Worm (Caenorhabditis elegans) whole organism, young adult: ENCODE data around the gene eol-1.

Source experiments
- B0035.1 ChIP-seq: sonication (generic microtip); optimal IDR thresholded peaks from 2 replicates; lab custom pipeline; 2016; ENCODE audit warnings: missing genetic modification characterization, mild to moderate bottlenecking, missing compliant biosample characterization, missing genotype, missing genetic modification reagents
- B0261.1 ChIP-seq: sonication (generic microtip); optimal IDR thresholded peaks from 2 replicates; lab custom pipeline; 2016; ENCODE audit warnings: mild to moderate bottlenecking, missing genetic modification characterization, moderate library complexity, missing compliant biosample characterization
- C06A6.2 ChIP-seq: fragments of 200-800 bp; sonication (Bioruptor generic); conservative IDR thresholded peaks from 2 replicates; pipeline ENCODE4 v1.3.6; 2022; ENCODE audit warnings: missing genetic modification characterization, missing compliant biosample characterization
- C17E4.6 ChIP-seq: fragments of 200-800 bp; sonication (Bioruptor generic); IDR thresholded peaks from 2 replicates; pipeline ENCODE4 v1.3.6; 2022; ENCODE audit warnings: missing genetic modification reagents, missing genetic modification characterization, missing compliant biosample characterization
- D2030.7 ChIP-seq: fragments of 200-800 bp; sonication (Bioruptor generic); IDR thresholded peaks from 2 replicates; pipeline ENCODE4 v1.3.6; 2022; ENCODE audit warnings: missing genetic modification reagents, missing genetic modification characterization, missing compliant biosample characterization
- F10E7.11 ChIP-seq: sonication (generic microtip); optimal IDR thresholded peaks from 2 replicates; lab custom pipeline; 2017; ENCODE audit warnings: mild to moderate bottlenecking, missing genetic modification characterization, moderate library complexity, missing compliant biosample characterization
- F49E8.2 ChIP-seq: sonication (generic microtip); optimal IDR thresholded peaks from 3 replicates; lab custom pipeline; 2017; ENCODE audit warnings: missing genetic modification characterization, mild to moderate bottlenecking, missing compliant biosample characterization, antibody characterized with exemption, moderate library complexity; ENCODE audit not compliant: insufficient read depth
- F55B11.4 ChIP-seq: sonication (generic microtip); optimal IDR thresholded peaks from 2 replicates; lab custom pipeline; 2016; ENCODE audit warnings: missing compliant biosample characterization, missing genetic modification characterization, borderline replicate concordance; ENCODE audit not compliant: insufficient read depth
- K12H6.12 ChIP-seq: fragments of 200-800 bp; sonication (Bioruptor generic); optimal IDR thresholded peaks from 2 replicates; lab custom pipeline; 2018; ENCODE audit warnings: mild to moderate bottlenecking, missing genetic modification characterization, missing compliant biosample characterization
- Y53F4B.3 ChIP-seq: fragments of 200-800 bp; sonication (Bioruptor generic); IDR thresholded peaks from 2 replicates; pipeline ENCODE4 v1.3.6; 2022; ENCODE audit warnings: missing genetic modification reagents, missing genetic modification characterization, missing compliant biosample characterization
- Y56A3A.18 ChIP-seq: fragments of 200-800 bp; sonication (Bioruptor generic); IDR thresholded peaks from 2 replicates; pipeline ENCODE4 v1.3.6; 2022; ENCODE audit warnings: missing genetic modification reagents, missing genetic modification characterization, missing compliant biosample characterization
- atf-7 ChIP-seq: sonication (generic microtip); optimal IDR thresholded peaks from 2 replicates; lab custom pipeline; 2017; ENCODE audit warnings: mild to moderate bottlenecking, missing genetic modification characterization, missing compliant biosample characterization
- attf-5 ChIP-seq: fragments of 200-800 bp; sonication (Bioruptor generic); optimal IDR thresholded peaks from 2 replicates; lab custom pipeline; 2018; ENCODE audit warnings: mild to moderate bottlenecking, missing genetic modification characterization, missing compliant biosample characterization
- ceh-100 ChIP-seq: fragments of 200-800 bp; sonication (Bioruptor generic); IDR thresholded peaks from 2 replicates; pipeline ENCODE4 v1.3.6; 2022; ENCODE audit warnings: missing genetic modification reagents, missing genetic modification characterization, missing compliant biosample characterization
- ceh-40 ChIP-seq: fragments of 200-800 bp; sonication (Bioruptor generic); IDR thresholded peaks from 2 replicates; pipeline ENCODE4 v1.3.6; 2022; ENCODE audit warnings: missing genetic modification characterization, missing compliant biosample characterization
- ceh-91 ChIP-seq: fragments of 200-800 bp; sonication (Bioruptor generic); IDR thresholded peaks from 2 replicates; pipeline ENCODE4 v1.3.6; 2022; ENCODE audit warnings: missing genetic modification reagents, missing genetic modification characterization, missing compliant biosample characterization
- chd-7 ChIP-seq: sonication (generic microtip); optimal IDR thresholded peaks from 2 replicates; lab custom pipeline; 2016; ENCODE audit warnings: mild to moderate bottlenecking, missing genetic modification characterization, moderate library complexity, missing compliant biosample characterization
- dpff-1 ChIP-seq: sonication (generic microtip); optimal IDR thresholded peaks from 2 replicates; lab custom pipeline; 2017; ENCODE audit warnings: mild to moderate bottlenecking, missing genetic modification characterization, missing compliant biosample characterization
- ekl-4 ChIP-seq: fragments of 200-800 bp; sonication (Bioruptor generic); IDR thresholded peaks from 2 replicates; pipeline ENCODE4 v1.3.6; 2022; ENCODE audit warnings: missing genetic modification reagents, missing genetic modification characterization, missing compliant biosample characterization
- ets-4 ChIP-seq: fragments of 200-800 bp; sonication (Bioruptor generic); optimal IDR thresholded peaks from 2 replicates; lab custom pipeline; 2018; ENCODE audit warnings: mild to moderate bottlenecking, missing genetic modification characterization, missing compliant biosample characterization
- him-1 ChIP-seq: sonication (generic microtip); optimal IDR thresholded peaks from 2 replicates; lab custom pipeline; 2016; ENCODE audit warnings: missing genotype, missing genetic modification reagents, missing genetic modification characterization, missing compliant biosample characterization
- hlh-12 ChIP-seq: sonication (generic microtip); optimal IDR thresholded peaks from 2 replicates; lab custom pipeline; 2016; ENCODE audit warnings: missing genetic modification characterization, missing compliant biosample characterization
- let-607 ChIP-seq, 2 experiments: fragments of 200-800 bp in 1 of 2; sonication (Bioruptor generic) in 1 of 2; sonication (generic microtip) in 1 of 2; optimal IDR thresholded peaks; 2 replicates each; lab custom pipeline; 2016 to 2018; ENCODE audit warnings: mild to moderate bottlenecking in 2 of 2, missing compliant biosample characterization in 2 of 2, missing genetic modification characterization in 2 of 2, moderate library complexity in 2 of 2, missing genotype in 1 of 2
- lin-40 ChIP-seq: sonication (generic microtip); optimal IDR thresholded peaks from 2 replicates; lab custom pipeline; 2016; ENCODE audit warnings: missing genetic modification characterization, mild to moderate bottlenecking, missing compliant biosample characterization, missing genotype, missing genetic modification reagents
- lir-1 ChIP-seq: fragments of 200-800 bp; sonication (Bioruptor generic); conservative IDR thresholded peaks from 2 replicates; pipeline ENCODE4 v1.3.6; 2022; ENCODE audit warnings: missing genetic modification reagents, missing genetic modification characterization, missing compliant biosample characterization
- lsl-1 ChIP-seq: fragments of 200-800 bp; sonication (Bioruptor generic); optimal IDR thresholded peaks from 2 replicates; lab custom pipeline; 2018; ENCODE audit warnings: mild to moderate bottlenecking, missing genetic modification characterization, moderate library complexity, missing compliant biosample characterization
- madf-10 ChIP-seq: sonication (generic microtip); optimal IDR thresholded peaks from 2 replicates; lab custom pipeline; 2016; ENCODE audit warnings: mild to moderate bottlenecking, missing genetic modification characterization, missing compliant biosample characterization
- madf-3 ChIP-seq: fragments of 200-800 bp; sonication (Bioruptor generic); IDR thresholded peaks from 2 replicates; pipeline ENCODE4 v1.3.6; 2022; ENCODE audit warnings: missing genetic modification reagents, missing genetic modification characterization, missing compliant biosample characterization
- mel-28 ChIP-seq: sonication (generic microtip); optimal IDR thresholded peaks from 2 replicates; lab custom pipeline; 2016; ENCODE audit warnings: borderline replicate concordance, mild to moderate bottlenecking, missing genetic modification characterization, missing compliant biosample characterization
- nfya-2 ChIP-seq: fragments of 200-800 bp; sonication (Bioruptor generic); IDR thresholded peaks from 2 replicates; pipeline ENCODE4 v1.3.6; 2022; ENCODE audit warnings: missing genetic modification reagents, missing genetic modification characterization, missing compliant biosample characterization
- nfyb-1 ChIP-seq: fragments of 200-800 bp; sonication (Bioruptor generic); IDR thresholded peaks from 2 replicates; pipeline ENCODE4 v1.3.6; 2022; ENCODE audit warnings: missing genetic modification reagents, missing genetic modification characterization, missing compliant biosample characterization
- nhr-80 ChIP-seq: sonication (generic microtip); optimal IDR thresholded peaks from 2 replicates; lab custom pipeline; 2016; ENCODE audit warnings: missing genetic modification characterization, missing compliant biosample characterization
- pha-4 ChIP-seq: fragments of 150-350 bp; sonication (generic microtip); optimal IDR thresholded peaks from 2 replicates; lab custom pipeline; 2014; ENCODE audit warnings: missing biosample characterization, missing genetic modification reagents, missing genetic modification characterization
- sdz-38 ChIP-seq: sonication (generic microtip); optimal IDR thresholded peaks from 2 replicates; lab custom pipeline; 2016; ENCODE audit warnings: missing genotype, missing genetic modification characterization, missing compliant biosample characterization
- snpc-1.3 ChIP-seq: sonication (generic microtip); optimal IDR thresholded peaks from 2 replicates; lab custom pipeline; 2017; ENCODE audit warnings: missing genetic modification characterization, mild to moderate bottlenecking, missing compliant biosample characterization, antibody characterized with exemption, moderate library complexity, missing genotype, missing genetic modification reagents; ENCODE audit not compliant: insufficient read depth
- snpc-4 ChIP-seq, 5 experiments: fragments of 150-350 bp in 1 of 5; sonication (generic microtip) in 4 of 5; optimal IDR thresholded peaks; 2 replicates each; lab custom pipeline; 2014 to 2018; ENCODE audit warnings: missing genetic modification characterization in 5 of 5, missing biosample characterization in 3 of 5, antibody characterized with exemption in 2 of 5, mild to moderate bottlenecking in 2 of 5, missing compliant biosample characterization in 2 of 5, missing genotype in 2 of 5, moderate library complexity in 2 of 5, missing genetic modification reagents in 1 of 5
- zim-3 ChIP-seq: sonication (generic microtip); optimal IDR thresholded peaks from 2 replicates; lab custom pipeline; 2017; ENCODE audit warnings: mild to moderate bottlenecking, missing genetic modification characterization, moderate library complexity, missing compliant biosample characterization

Gene eol-1

DNA sequence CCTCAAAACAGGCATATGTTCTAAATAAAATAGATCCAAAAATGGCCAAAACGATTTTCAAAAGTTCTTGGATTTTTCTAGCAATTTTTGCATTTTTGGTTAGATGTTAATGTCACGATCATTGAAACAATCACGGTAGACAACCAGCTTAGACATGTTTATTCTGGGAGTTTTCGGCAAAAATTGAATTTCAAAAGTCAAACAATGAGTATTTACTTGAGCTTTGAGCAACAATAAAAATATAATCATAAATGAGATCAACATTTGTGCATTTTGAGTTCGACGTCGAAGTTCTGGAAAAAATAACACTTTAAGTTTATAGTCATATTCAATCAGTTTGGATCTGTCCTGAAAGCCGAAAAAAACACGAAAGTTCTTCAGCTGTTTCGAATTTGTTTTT lies 45.5 kb upstream of the eol-1 start, which contains the start of gene T08G5.2:
T08G5.2 (minus strand) TSS at position 101 of the 400 bp plus-strand sequence.
- TF ChIP-seq let-607 (tag; optimal IDR thresholded peaks at IDR 0.05; lab: Kevin White, UChicago) (no peak), pha-4 (tag; lab: Kevin White, UChicago) (no peak), lsl-1 (no peak), ceh-40 (GFP tag; lab: Robert Waterston, UW) (no peak)

DNA sequence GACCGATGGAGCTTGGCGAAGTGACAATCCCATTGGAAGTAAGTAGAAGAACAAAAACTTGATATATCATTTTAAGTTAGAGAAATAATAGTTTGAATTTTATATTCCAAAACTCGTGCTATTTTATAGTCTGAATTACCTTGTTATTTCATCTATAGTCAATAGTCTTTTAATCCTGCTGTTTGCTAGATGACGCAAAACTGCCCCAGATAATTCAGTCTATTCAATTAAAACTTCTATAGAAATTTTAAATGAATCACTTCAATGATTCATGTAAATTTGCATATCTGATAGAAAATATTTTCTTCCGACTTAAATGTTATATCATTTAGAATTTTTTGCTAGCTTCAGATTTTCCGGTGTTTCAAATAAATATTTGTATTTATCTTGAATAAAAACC lies 42.4 kb upstream of the eol-1 start, which contains the start of gene T08G5.15:
T08G5.15 (minus strand) TSS at position 101 of the 400 bp plus-strand sequence.
- TF ChIP-seq K12H6.12 (tag; lab: Kevin White, UChicago) (no peak), F49E8.2 (tag; lab: Kevin White, UChicago) (no peak), C06A6.2 (GFP tag; lab: Robert Waterston, UW) (no peak), F55B11.4 (tag; lab: Kevin White, UChicago) (no peak), snpc-1.3 (tag; lab: Kevin White, UChicago) (no peak), sdz-38 (no peak), ets-4 (GFP tag; lab: Kevin White, UChicago) (no peak), C17E4.6 (GFP tag; lab: Robert Waterston, UW) (no peak), B0035.1 (tag; lab: Kevin White, UChicago) (no peak)

DNA sequence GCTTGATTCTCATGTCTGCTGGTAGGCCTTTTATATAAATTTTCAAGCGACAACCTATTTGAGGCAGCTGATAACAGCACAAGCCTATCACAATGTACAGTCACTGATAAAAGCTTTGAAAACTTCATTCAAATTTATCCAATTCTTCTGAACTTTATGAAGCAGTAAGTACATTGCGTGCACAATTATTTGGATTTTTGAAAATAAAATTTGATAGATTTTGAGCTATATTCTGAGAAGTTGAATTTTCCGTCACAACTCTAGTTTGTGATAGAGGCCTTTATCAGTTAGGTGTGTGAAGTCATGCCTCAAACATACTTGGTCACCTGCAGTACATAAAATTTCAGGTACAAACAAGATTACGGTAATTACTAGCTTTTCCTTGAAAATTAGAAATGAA lies 37.9 kb upstream of the eol-1 start, which contains the start of the genes mtl-2 and T08G5.1:
mtl-2 (minus strand) TSS at position 34 of the 400 bp plus-strand sequence.
T08G5.1 (plus strand) TSS at position 127 of the 400 bp plus-strand sequence.
- TF ChIP-seq madf-3 (no peak), D2030.7 (no peak), Y56A3A.18 (GFP tag; lab: Robert Waterston, UW) (no peak), nhr-80 (tag; lab: Kevin White, UChicago) (peak; percentile 40), snpc-1.3 (tag; lab: Kevin White, UChicago) (no peak), hlh-12 (no peak), lin-40 (tag; lab: Kevin White, UChicago) (no peak), attf-5 (GFP tag; lab: Kevin White, UChicago) (no peak)

DNA sequence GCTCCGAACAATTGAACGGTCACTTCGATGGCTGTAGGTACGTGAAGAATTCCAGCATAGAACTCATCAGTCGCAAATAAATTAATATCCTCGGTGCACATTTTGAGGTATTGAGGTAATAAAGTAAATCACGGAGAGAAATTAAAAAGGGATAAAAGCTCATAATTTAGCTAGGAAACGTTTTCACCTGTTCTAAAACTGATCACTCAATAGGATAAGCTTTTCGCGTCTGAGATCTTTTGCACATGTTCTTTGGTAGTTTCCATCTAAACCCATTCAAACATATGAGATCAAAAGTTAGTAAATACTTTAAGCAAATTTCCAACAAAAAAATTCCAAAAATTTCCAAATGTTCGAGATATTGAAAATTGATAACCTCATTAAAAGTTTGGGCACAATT lies 36.8 kb upstream of the eol-1 start, which contains the start of gene srh-308:
srh-308 (minus strand) TSS at position 101 of the 400 bp plus-strand sequence.
- TF ChIP-seq nfyb-1 (GFP tag; lab: Robert Waterston, UW) (no peak), madf-10 (no peak), B0261.1 (tag; lab: Kevin White, UChicago) (no peak)
- TF ChIP-seq, all 124 proteins: peak for 0

DNA sequence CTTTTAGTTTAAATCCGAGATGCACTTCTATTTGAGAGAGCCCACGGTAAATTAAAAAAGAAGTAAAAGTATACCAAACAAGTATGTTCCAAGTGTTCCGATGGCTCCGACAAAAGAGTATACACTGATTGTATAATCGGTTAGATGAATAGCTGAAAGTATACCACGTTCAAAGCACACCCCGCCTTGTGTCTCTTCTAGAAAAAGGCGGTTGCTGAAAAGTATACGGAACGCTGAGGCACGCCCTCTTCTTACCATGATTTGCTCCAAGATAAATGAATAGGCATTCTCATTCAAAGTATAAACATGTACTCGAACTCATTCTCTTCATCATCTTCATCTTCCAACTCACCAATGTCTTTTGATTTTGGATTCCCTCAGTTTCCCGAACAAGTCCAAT lies 33.7 kb upstream of the eol-1 start, which contains the start of gene end-3:
end-3 (plus strand) TSS at position 301 of the 400 bp plus-strand sequence.
- TF ChIP-seq chd-7 (tag; lab: Kevin White, UChicago) (no peak), mel-28 (no peak), nfya-2 (GFP tag; lab: Robert Waterston, UW) (no peak), atf-7 (tag; lab: Kevin White, UChicago) (no peak), dpff-1 (tag; lab: Kevin White, UChicago) (no peak), Y53F4B.3 (GFP tag; lab: Robert Waterston, UW) (no peak), F10E7.11 (tag; lab: Kevin White, UChicago) (no peak), snpc-4 (GFP tag; optimal IDR thresholded peaks at IDR 0.05; lab: Kevin White, UChicago) (no peak), snpc-4 (tag; optimal IDR thresholded peaks at IDR 0.05; lab: Kevin White, UChicago) (no peak), lir-1 (no peak), ceh-91 (GFP tag; lab: Robert Waterston, UW) (no peak), zim-3 (tag; lab: Kevin White, UChicago) (no peak), ceh-100 (GFP tag; lab: Robert Waterston, UW) (no peak), ekl-4 (GFP tag; lab: Robert Waterston, UW) (no peak), ceh-40 (GFP tag; lab: Robert Waterston, UW) (no peak), him-1 (tag; lab: Kevin White, UChicago) (no peak)
